Fruit fly (Drosophila melanogaster) whole organism, embryonic: Measurements from ENCODE around the gene Tet.

ENCODE experiments used
- ATbp ChIP-seq: fragments of 200-800 bp; sonication (Bioruptor generic); optimal IDR thresholded peaks from 2 replicates; lab custom pipeline; 2017; ENCODE audit warnings: missing biosample characterization, mild to moderate bottlenecking, missing genetic modification characterization, missing genetic modification reagents
- Bgb ChIP-seq: fragments of 200-800 bp; sonication (Bioruptor generic); IDR thresholded peaks from 2 replicates; pipeline ENCODE4 v1.3.6; 2022; ENCODE audit warnings: missing biosample characterization, missing genetic modification characterization; ENCODE audit not compliant: partially characterized antibody
- C15 ChIP-seq: fragments of 200-800 bp; sonication (Bioruptor generic); IDR thresholded peaks from 3 replicates; pipeline ENCODE4 v1.3.6; 2022; ENCODE audit warnings: missing biosample characterization, missing genetic modification characterization
- CG10654 ChIP-seq: fragments of 200-800 bp; sonication (Bioruptor generic); optimal IDR thresholded peaks from 2 replicates; lab custom pipeline; 2016; ENCODE audit warnings: missing biosample characterization, missing genetic modification characterization
- CG12659 ChIP-seq: fragments of 200-800 bp; sonication (Bioruptor generic); optimal IDR thresholded peaks from 3 replicates; lab custom pipeline; 2017; ENCODE audit warnings: mild to moderate bottlenecking, missing biosample characterization, missing genetic modification reagents, missing genetic modification characterization
- CG12744 ChIP-seq: fragments of 200-800 bp; sonication (Bioruptor generic); optimal IDR thresholded peaks from 2 replicates; lab custom pipeline; 2016; ENCODE audit warnings: missing biosample characterization, missing genetic modification characterization
- CG13894 ChIP-seq: fragments of 200-800 bp; sonication (Bioruptor generic); optimal IDR thresholded peaks from 3 replicates; lab custom pipeline; 2018; ENCODE audit warnings: missing biosample characterization, mild to moderate bottlenecking, missing genetic modification characterization, moderate library complexity
- CG15011 ChIP-seq: fragments of 200-800 bp; sonication (Bioruptor generic); optimal IDR thresholded peaks from 3 replicates; lab custom pipeline; 2018; ENCODE audit warnings: missing biosample characterization, mild to moderate bottlenecking, missing genetic modification characterization
- CG1529 ChIP-seq: fragments of 200-800 bp; sonication (Bioruptor generic); optimal IDR thresholded peaks from 3 replicates; lab custom pipeline; 2018; ENCODE audit warnings: missing biosample characterization, missing genetic modification characterization
- CG15479 ChIP-seq: fragments of 200-800 bp; sonication (Bioruptor generic); optimal IDR thresholded peaks from 3 replicates; lab custom pipeline; 2019; ENCODE audit warnings: missing biosample characterization, mild to moderate bottlenecking, missing genetic modification characterization, moderate library complexity
- CG15601 ChIP-seq: fragments of 200-800 bp; sonication (Bioruptor generic); optimal IDR thresholded peaks from 3 replicates; lab custom pipeline; 2019; ENCODE audit warnings: missing biosample characterization, mild to moderate bottlenecking, missing genetic modification characterization, moderate library complexity
- CG16863 ChIP-seq: fragments of 200-800 bp; sonication (Bioruptor generic); optimal IDR thresholded peaks from 3 replicates; lab custom pipeline; 2016; ENCODE audit warnings: missing biosample characterization, missing genetic modification characterization
- CG18011 ChIP-seq: fragments of 200-800 bp; sonication (Bioruptor generic); optimal IDR thresholded peaks from 2 replicates; lab custom pipeline; 2017; ENCODE audit warnings: missing biosample characterization, missing genetic modification characterization, mild to moderate bottlenecking, moderate library complexity, missing genotype
- CG3163 ChIP-seq: fragments of 200-800 bp; sonication (Bioruptor generic); optimal IDR thresholded peaks from 3 replicates; lab custom pipeline; 2016; ENCODE audit warnings: missing biosample characterization, missing genetic modification characterization
- CG3726 ChIP-seq: fragments of 200-800 bp; sonication (Bioruptor generic); IDR thresholded peaks from 3 replicates; pipeline ENCODE4, ENCODE4 v1.3.6; 2022; ENCODE audit warnings: missing biosample characterization, missing genetic modification characterization
- CG5953 ChIP-seq: fragments of 200-800 bp; sonication (Bioruptor generic); IDR thresholded peaks from 2 replicates; pipeline ENCODE4 v1.3.6; 2022; ENCODE audit warnings: missing biosample characterization, missing genetic modification characterization
- CG8478 ChIP-seq: fragments of >200 bp; optimal IDR thresholded peaks from 2 replicates; lab custom pipeline; 2018
- CG9437 ChIP-seq: fragments of 200-800 bp; sonication (Bioruptor generic); optimal IDR thresholded peaks from 2 replicates; lab custom pipeline; 2018; ENCODE audit warnings: missing biosample characterization, mild to moderate bottlenecking, missing genetic modification characterization
- CG9876 ChIP-seq: fragments of 200-800 bp; sonication (Bioruptor generic); optimal IDR thresholded peaks from 2 replicates; lab custom pipeline; 2016; ENCODE audit warnings: missing biosample characterization, missing genetic modification characterization
- Dp ChIP-seq: fragments of 200-800 bp; sonication (Bioruptor generic); optimal IDR thresholded peaks from 2 replicates; lab custom pipeline; 2018; ENCODE audit warnings: missing biosample characterization, mild to moderate bottlenecking, missing genetic modification characterization, moderate library complexity
- E2f2 ChIP-seq: fragments of 200-800 bp; sonication (Bioruptor generic); IDR thresholded peaks from 2 replicates; pipeline ENCODE4 v1.3.6; 2022; ENCODE audit warnings: missing biosample characterization, missing genetic modification characterization
- ERR ChIP-seq: fragments of 200-800 bp; sonication (Bioruptor generic); optimal IDR thresholded peaks from 2 replicates; lab custom pipeline; 2016; ENCODE audit warnings: missing biosample characterization, missing genetic modification characterization
- Hr78 ChIP-seq, 2 experiments: fragments of 200-800 bp in 1 of 2; fragments of >200 bp in 1 of 2; sonication (Bioruptor generic) in 1 of 2; optimal IDR thresholded peaks; 2 replicates each; lab custom pipeline; 2017 to 2019; ENCODE audit warnings: missing biosample characterization in 2 of 2, missing genetic modification characterization in 2 of 2, mild to moderate bottlenecking in 1 of 2, moderate library complexity in 1 of 2
- MBD-R2 ChIP-seq: fragments of 200-800 bp; sonication (Bioruptor generic); IDR thresholded peaks from 2 replicates; pipeline ENCODE4 v1.3.6; 2022; ENCODE audit warnings: missing biosample characterization, missing genetic modification characterization
- MESR4 ChIP-seq: fragments of 200-800 bp; sonication (Bioruptor generic); optimal IDR thresholded peaks from 2 replicates; lab custom pipeline; 2018; ENCODE audit warnings: missing biosample characterization, mild to moderate bottlenecking, missing genetic modification characterization, moderate library complexity
- Pdp1 ChIP-seq, 2 experiments: fragments of 200-800 bp; sonication (Bioruptor generic); optimal IDR thresholded peaks; 3 replicates each; lab custom pipeline; 2016; ENCODE audit warnings: missing biosample characterization in 2 of 2, missing genetic modification characterization in 2 of 2, mild to moderate bottlenecking in 1 of 2, moderate library complexity in 1 of 2
- Tbp ChIP-seq: fragments of >200 bp; optimal IDR thresholded peaks from 2 replicates; lab custom pipeline; 2018; ENCODE audit warnings: missing biosample characterization, missing genetic modification characterization
- Trl ChIP-seq, 3 experiments: fragments of >200 bp in 2 of 3; fragments of 200-800 bp in 1 of 3; sonication (Bioruptor generic) in 1 of 3; optimal IDR thresholded peaks; 2 replicates in 1 of 3; 3 replicates in 2 of 3; lab custom pipeline; 2016 to 2017; ENCODE audit warnings: missing biosample characterization in 1 of 3, missing genetic modification characterization in 1 of 3
- amos ChIP-seq: fragments of 200-800 bp; sonication (Bioruptor generic); IDR thresholded peaks from 2 replicates; pipeline ENCODE4 v1.3.6; 2022; ENCODE audit warnings: missing biosample characterization, missing genetic modification characterization; ENCODE audit not compliant: partially characterized antibody
- ap ChIP-seq: fragments of 200-800 bp; sonication (Bioruptor generic); IDR thresholded peaks from 2 replicates; pipeline ENCODE4 v1.3.6; 2022; ENCODE audit warnings: missing biosample characterization, missing genetic modification characterization
- cad ChIP-seq: fragments of >200 bp; optimal IDR thresholded peaks from 2 replicates; lab custom pipeline; 2017; ENCODE audit warnings: missing biosample characterization, missing genetic modification characterization
- corto ChIP-seq: fragments of 200-800 bp; sonication (Bioruptor generic); optimal IDR thresholded peaks from 2 replicates; lab custom pipeline; 2016; ENCODE audit warnings: missing biosample characterization, mild to moderate bottlenecking, missing genetic modification characterization, moderate library complexity
- crol ChIP-seq: fragments of 200-800 bp; sonication (Bioruptor generic); IDR thresholded peaks from 2 replicates; pipeline ENCODE4 v1.3.6; 2022; ENCODE audit warnings: missing biosample characterization, missing genetic modification characterization
- crp ChIP-seq, 2 experiments: fragments of 200-800 bp; sonication (Bioruptor generic); optimal IDR thresholded peaks; 2 replicates in 1 of 2; 3 replicates in 1 of 2; lab custom pipeline; 2017; ENCODE audit warnings: missing biosample characterization in 2 of 2, missing genetic modification characterization in 2 of 2, mild to moderate bottlenecking in 1 of 2, moderate library complexity in 1 of 2
- disco-r ChIP-seq: fragments of 200-800 bp; sonication (Bioruptor generic); optimal IDR thresholded peaks from 2 replicates; lab custom pipeline; 2016; ENCODE audit warnings: missing biosample characterization, missing genetic modification characterization
- dmrt99B ChIP-seq: fragments of 200-800 bp; sonication (Bioruptor generic); optimal IDR thresholded peaks from 2 replicates; lab custom pipeline; 2018; ENCODE audit warnings: missing biosample characterization, mild to moderate bottlenecking, missing genetic modification characterization, moderate library complexity
- esg ChIP-seq: fragments of 200-800 bp; sonication (Bioruptor generic); conservative IDR thresholded peaks from 2 replicates; pipeline ENCODE4 v1.3.6; 2022; ENCODE audit warnings: missing biosample characterization, missing genetic modification characterization
- eve ChIP-seq, 2 experiments: fragments of >200 bp; optimal IDR thresholded peaks; 2 replicates each; lab custom pipeline; 2017; ENCODE audit warnings: missing biosample characterization in 2 of 2, missing genetic modification characterization in 2 of 2
- fd96Cb ChIP-seq: fragments of 200-800 bp; sonication (Bioruptor generic); optimal IDR thresholded peaks from 2 replicates; lab custom pipeline; 2018; ENCODE audit warnings: missing biosample characterization, mild to moderate bottlenecking, missing genetic modification characterization, moderate library complexity
- gsb ChIP-seq: fragments of 200-800 bp; sonication (Bioruptor generic); IDR thresholded peaks from 2 replicates; pipeline ENCODE4 v1.3.6; 2022; ENCODE audit warnings: missing biosample characterization, missing genetic modification characterization
- hb ChIP-seq: fragments of 200-800 bp; sonication (Bioruptor generic); IDR thresholded peaks from 3 replicates; pipeline ENCODE4 v1.3.6; 2022; ENCODE audit warnings: missing biosample characterization, missing genetic modification characterization; ENCODE audit not compliant: partially characterized antibody
- hkb ChIP-seq, 2 experiments: fragments of 200-800 bp in 1 of 2; fragments of >200 bp in 1 of 2; sonication (Bioruptor generic) in 1 of 2; IDR thresholded peaks in 1 of 2; optimal IDR thresholded peaks in 1 of 2; 2 replicates each; pipeline versions ENCODE4 v1.3.6 to Lab custom; 2017 to 2022; ENCODE audit warnings: missing biosample characterization in 1 of 2, missing genetic modification characterization in 1 of 2
- pzg ChIP-seq: fragments of 200-800 bp; sonication (Bioruptor generic); optimal IDR thresholded peaks from 3 replicates; lab custom pipeline; 2018; ENCODE audit warnings: missing biosample characterization, mild to moderate bottlenecking, missing genetic modification characterization, moderate library complexity
- rib ChIP-seq: fragments of 200-800 bp; sonication (Bioruptor generic); IDR thresholded peaks from 2 replicates; pipeline ENCODE4 v1.3.6; 2022; ENCODE audit warnings: missing biosample characterization, missing genetic modification characterization
- run ChIP-seq: fragments of 200-800 bp; sonication (Bioruptor generic); optimal IDR thresholded peaks from 3 replicates; lab custom pipeline; 2018; ENCODE audit warnings: missing biosample characterization, mild to moderate bottlenecking, missing genetic modification characterization
- slou ChIP-seq: fragments of 200-800 bp; sonication (Bioruptor generic); optimal IDR thresholded peaks from 3 replicates; lab custom pipeline; 2016; ENCODE audit warnings: missing biosample characterization, missing genetic modification characterization
- toy ChIP-seq: fragments of 200-800 bp; sonication (Bioruptor generic); IDR thresholded peaks from 2 replicates; pipeline ENCODE4 v1.3.6; 2022; ENCODE audit warnings: missing biosample characterization, missing genetic modification characterization
- tx ChIP-seq: fragments of 200-800 bp; sonication (Bioruptor generic); optimal IDR thresholded peaks from 2 replicates; lab custom pipeline; 2016; ENCODE audit warnings: missing biosample characterization, missing genetic modification characterization
- usp ChIP-seq: fragments of >200 bp; optimal IDR thresholded peaks from 2 replicates; lab custom pipeline; 2017; ENCODE audit warnings: missing biosample characterization, missing genetic modification characterization
- yki ChIP-seq: fragments of >200 bp; optimal IDR thresholded peaks from 3 replicates; lab custom pipeline; 2018
- zen2 ChIP-seq: fragments of 200-800 bp; sonication (Bioruptor generic); IDR thresholded peaks from 3 replicates; pipeline ENCODE4 v1.3.6; 2022; ENCODE audit warnings: missing biosample characterization, missing genetic modification characterization; ENCODE audit not compliant: partially characterized antibody

Tet gene

dm6 chr3L:2780711-2781110 lies 98.2 kb downstream of the Tet start, which contains the start of gene mRpS35:
mRpS35 (plus strand) TSS chr3L:2780899.
- TF ChIP-seq run (no peak), crol (GFP tag; lab: Robert Waterston, UW) (no peak), CG3726 (GFP tag; lab: Robert Waterston, UW) (no peak), eve (GFP tag; optimal IDR thresholded peaks at IDR 0.05; lab: Kevin White, UChicago) (no peak), CG15601 (no peak), C15 (no peak), amos (GFP tag; lab: Robert Waterston, UW) (no peak), yki (lab: Kevin White, UChicago) (peak; percentile 22), CG12659 (GFP tag; lab: Kevin White, UChicago) (no peak), crp (GFP tag; optimal IDR thresholded peaks at IDR 0.05; lab: Kevin White, UChicago) (peak; percentile 33 to 90), MESR4 (GFP tag; lab: Kevin White, UChicago) (peak; percentile 22), Bgb (GFP tag; lab: Robert Waterston, UW) (no peak), CG15479 (GFP tag; lab: Kevin White, UChicago) (no peak), Pdp1 (GFP tag; optimal IDR thresholded peaks at IDR 0.05; lab: Kevin White, UChicago) (peak in 1 of 2 experiments; percentile 90), ap (no peak), CG5953 (GFP tag; lab: Robert Waterston, UW) (no peak), ERR (no peak), CG1529 (GFP tag; lab: Kevin White, UChicago) (no peak), CG10654 (GFP tag; lab: Kevin White, UChicago) (no peak), CG15011 (GFP tag; lab: Kevin White, UChicago) (no peak), corto (GFP tag; lab: Kevin White, UChicago) (no peak), ATbp (no peak), CG8478 (lab: Kevin White, UChicago) (no peak), hb (no peak), zen2 (GFP tag; lab: Robert Waterston, UW) (no peak), Trl (optimal IDR thresholded peaks at IDR 0.05; lab: Kevin White, UChicago) (no peak), Trl (GFP tag; optimal IDR thresholded peaks at IDR 0.05; lab: Kevin White, UChicago) (no peak), usp (no peak), gsb (GFP tag; lab: Robert Waterston, UW) (no peak), CG9876 (GFP tag; lab: Kevin White, UChicago) (no peak), CG9437 (GFP tag; lab: Kevin White, UChicago) (peak; percentile 20), CG13894 (tag; lab: Kevin White, UChicago) (no peak), cad (GFP tag; lab: Kevin White, UChicago) (no peak), CG12744 (no peak), dmrt99B (no peak), slou (no peak), Dp (GFP tag; lab: Kevin White, UChicago) (peak; percentile 29), fd96Cb (no peak), MBD-R2 (GFP tag; lab: Robert Waterston, UW) (peak; percentile 60), E2f2 (GFP tag; lab: Robert Waterston, UW) (0 out of 2 replicates have a peak, but pooled peaks have one; percentile 31), Tbp (no peak), CG16863 (no peak), CG18011 (no peak), pzg (GFP tag; lab: Kevin White, UChicago) (peak; percentile 27), tx (no peak), toy (GFP tag; lab: Robert Waterston, UW) (no peak), rib (no peak), disco-r (GFP tag; lab: Kevin White, UChicago) (no peak), hkb (optimal IDR thresholded peaks at IDR 0.05; lab: Kevin White, UChicago) (no peak), hkb (GFP tag; IDR thresholded peaks at IDR 0.05; lab: Robert Waterston, UW) (no peak), Hr78 (GFP tag; optimal IDR thresholded peaks at IDR 0.05; lab: Kevin White, UChicago) (no peak), esg (GFP tag; lab: Robert Waterston, UW) (no peak), CG3163 (GFP tag; lab: Kevin White, UChicago) (no peak)
